Worm (Caenorhabditis elegans) whole organism, L4 larva: ENCODE measurements around the gene K05F1.14.

Experiments used
- F10B5.3 ChIP-seq: sonication (generic microtip); optimal IDR thresholded peaks from 2 replicates; lab custom pipeline; 2016; ENCODE audit warnings: mild to moderate bottlenecking, missing genetic modification characterization, missing compliant biosample characterization
- F37D6.2 ChIP-seq: sonication (generic microtip); optimal IDR thresholded peaks from 2 replicates; lab custom pipeline; 2016; ENCODE audit warnings: mild to moderate bottlenecking, missing genetic modification characterization, missing compliant biosample characterization
- F44E2.7 ChIP-seq: fragments of 200-800 bp; sonication (Bioruptor generic); IDR thresholded peaks from 2 replicates; pipeline ENCODE4 v2.1.2; 2022; ENCODE audit warnings: missing genetic modification characterization, missing compliant biosample characterization
- Y105C5A.15 ChIP-seq: fragments of 200-800 bp; sonication (Bioruptor generic); IDR thresholded peaks from 2 replicates; pipeline ENCODE4 v1.3.6; 2022; ENCODE audit warnings: missing genetic modification characterization, missing compliant biosample characterization
- Y5F2A.4 ChIP-seq: fragments of 200-800 bp; sonication (Bioruptor generic); optimal IDR thresholded peaks from 2 replicates; lab custom pipeline; 2018; ENCODE audit warnings: mild to moderate bottlenecking, missing genetic modification characterization, missing compliant biosample characterization
- ZK337.2 ChIP-seq: fragments of 200-800 bp; sonication (Bioruptor generic); IDR thresholded peaks from 2 replicates; pipeline ENCODE4 v1.3.6; 2022; ENCODE audit warnings: missing genetic modification reagents, missing genetic modification characterization, missing compliant biosample characterization
- ZK546.5 ChIP-seq, 2 experiments: sonication (generic microtip); optimal IDR thresholded peaks; 2 replicates each; lab custom pipeline; 2017; ENCODE audit warnings: missing biosample characterization in 2 of 2, missing genetic modification characterization in 2 of 2
- aha-1 ChIP-seq: fragments of 150-350 bp; peaks from one replicate; lab custom pipeline; 2014; ENCODE audit warnings: missing biosample characterization, missing genetic modification characterization
- aly-2 ChIP-seq: sonication (generic microtip); optimal IDR thresholded peaks from 2 replicates; lab custom pipeline; 2018; ENCODE audit warnings: missing biosample characterization, missing genetic modification characterization
- attf-4 ChIP-seq: sonication (generic microtip); optimal IDR thresholded peaks from 3 replicates; lab custom pipeline; 2017; ENCODE audit warnings: missing biosample characterization, missing genetic modification characterization
- ceh-32 ChIP-seq: sonication (generic microtip); optimal IDR thresholded peaks from 2 replicates; lab custom pipeline; 2016; ENCODE audit warnings: mild to moderate bottlenecking, missing genetic modification characterization, missing compliant biosample characterization; ENCODE audit not compliant: poor library complexity
- ceh-44 ChIP-seq: fragments of 200-800 bp; sonication (Bioruptor generic); IDR thresholded peaks from 2 replicates; pipeline ENCODE4 v1.3.6; 2022; ENCODE audit warnings: missing genetic modification reagents, missing genetic modification characterization, missing compliant biosample characterization
- ceh-62 ChIP-seq: sonication (generic microtip); optimal IDR thresholded peaks from 2 replicates; lab custom pipeline; 2017; ENCODE audit warnings: missing biosample characterization, missing genetic modification characterization
- ctbp-1 ChIP-seq: fragments of 200-800 bp; sonication (Bioruptor generic); IDR thresholded peaks from 2 replicates; pipeline ENCODE4 v1.3.6; 2022; ENCODE audit warnings: missing genetic modification reagents, missing genetic modification characterization, missing compliant biosample characterization
- daf-12 ChIP-seq: fragments of 150-350 bp; optimal IDR thresholded peaks from 2 replicates; lab custom pipeline; 2014; ENCODE audit warnings: missing biosample characterization, missing genetic modification reagents, missing genetic modification characterization
- daf-16 ChIP-seq, 3 experiments: sonication (generic microtip); optimal IDR thresholded peaks; 2 replicates each; lab custom pipeline; 2016 to 2017; ENCODE audit warnings: missing genetic modification characterization in 3 of 3, missing genetic modification reagents in 3 of 3, mild to moderate bottlenecking in 2 of 3, missing compliant biosample characterization in 2 of 3, missing biosample characterization in 1 of 3, moderate library complexity in 1 of 3
- daf-19 ChIP-seq: fragments of 200-800 bp; sonication (Bioruptor generic); conservative IDR thresholded peaks from 2 replicates; pipeline ENCODE4 v1.3.6; 2022; ENCODE audit warnings: missing genetic modification characterization, missing compliant biosample characterization
- daf-8 ChIP-seq: fragments of 200-800 bp; sonication (Bioruptor generic); IDR thresholded peaks from 2 replicates; pipeline ENCODE4 v1.3.6; 2022; ENCODE audit warnings: missing genetic modification characterization, missing compliant biosample characterization
- dmd-8 ChIP-seq: fragments of 200-800 bp; sonication (Bioruptor generic); IDR thresholded peaks from 2 replicates; pipeline ENCODE4 v1.3.6; 2022; ENCODE audit warnings: missing genetic modification characterization, missing compliant biosample characterization
- dve-1 ChIP-seq: sonication (generic microtip); optimal IDR thresholded peaks from 2 replicates; lab custom pipeline; 2017; ENCODE audit warnings: antibody characterized with exemption, mild to moderate bottlenecking, missing genetic modification characterization, missing compliant biosample characterization; ENCODE audit not compliant: insufficient read depth
- egl-43 ChIP-seq: fragments of 200-800 bp; sonication (Bioruptor generic); IDR thresholded peaks from 2 replicates; pipeline ENCODE4 v1.3.6; 2022; ENCODE audit warnings: missing genetic modification reagents, missing genetic modification characterization, missing compliant biosample characterization
- fkh-10 ChIP-seq: fragments of 150-350 bp; optimal IDR thresholded peaks from 2 replicates; lab custom pipeline; 2014; ENCODE audit warnings: missing biosample characterization, missing genetic modification reagents, missing genetic modification characterization
- lim-7 ChIP-seq: fragments of 200-800 bp; sonication (Bioruptor generic); IDR thresholded peaks from 2 replicates; pipeline ENCODE4 v1.3.6; 2022; ENCODE audit warnings: missing genetic modification characterization, missing compliant biosample characterization
- lin-1 ChIP-seq: fragments of 200-800 bp; sonication (Bioruptor generic); IDR thresholded peaks from 2 replicates; pipeline ENCODE4 v1.3.6; 2022; ENCODE audit warnings: missing genetic modification reagents, missing genetic modification characterization, missing compliant biosample characterization
- lin-29 ChIP-seq: fragments of 200-800 bp; sonication (Bioruptor generic); IDR thresholded peaks from 2 replicates; pipeline ENCODE4 v1.3.6; 2022; ENCODE audit warnings: missing genetic modification reagents, missing genetic modification characterization, missing compliant biosample characterization
- lin-38 ChIP-seq: fragments of 200-800 bp; sonication (Bioruptor generic); IDR thresholded peaks from 2 replicates; pipeline ENCODE4 v1.3.6; 2022; ENCODE audit warnings: missing genetic modification reagents, missing genetic modification characterization, missing compliant biosample characterization
- lin-39 ChIP-seq: fragments of 150-350 bp; optimal IDR thresholded peaks from 2 replicates; lab custom pipeline; 2014; ENCODE audit warnings: missing biosample characterization, missing genetic modification reagents, missing genetic modification characterization
- lir-3 ChIP-seq: sonication (generic microtip); optimal IDR thresholded peaks from 2 replicates; lab custom pipeline; 2016; ENCODE audit warnings: mild to moderate bottlenecking, missing genetic modification characterization, missing compliant biosample characterization
- madf-5 ChIP-seq, 2 experiments: fragments of 200-800 bp; sonication (Bioruptor generic); IDR thresholded peaks; 2 replicates each; pipeline ENCODE4 v1.3.6; 2022; ENCODE audit warnings: missing compliant biosample characterization in 2 of 2, missing genetic modification characterization in 2 of 2
- madf-9 ChIP-seq: fragments of 200-800 bp; sonication (Bioruptor generic); conservative IDR thresholded peaks from 2 replicates; pipeline ENCODE4 v1.3.6; 2022; ENCODE audit warnings: missing genetic modification reagents, missing genetic modification characterization, missing compliant biosample characterization
- mdt-29 ChIP-seq: fragments of 200-800 bp; sonication (Bioruptor generic); IDR thresholded peaks from 2 replicates; pipeline ENCODE4 v1.3.6; 2022; ENCODE audit warnings: missing genetic modification reagents, missing genetic modification characterization, missing compliant biosample characterization
- mxl-3 ChIP-seq: fragments of 200-800 bp; sonication (Bioruptor generic); optimal IDR thresholded peaks from 2 replicates; lab custom pipeline; 2018; ENCODE audit warnings: mild to moderate bottlenecking, missing genetic modification characterization, missing compliant biosample characterization
- nhr-10 ChIP-seq: fragments of 150-350 bp; optimal IDR thresholded peaks from 2 replicates; lab custom pipeline; 2014; ENCODE audit warnings: missing biosample characterization, missing genetic modification characterization
- nhr-102 ChIP-seq: sonication (generic microtip); optimal IDR thresholded peaks from 2 replicates; lab custom pipeline; 2016; ENCODE audit warnings: mild to moderate bottlenecking, missing genetic modification characterization, moderate library complexity, missing compliant biosample characterization
- nhr-111 ChIP-seq: fragments of 200-800 bp; sonication (Bioruptor generic); optimal IDR thresholded peaks from 2 replicates; lab custom pipeline; 2018; ENCODE audit warnings: mild to moderate bottlenecking, missing genetic modification characterization, missing compliant biosample characterization
- nhr-237 ChIP-seq: sonication (generic microtip); optimal IDR thresholded peaks from 2 replicates; lab custom pipeline; 2017; ENCODE audit warnings: missing biosample characterization, missing genetic modification characterization
- nhr-28 ChIP-seq: fragments of 150-350 bp; optimal IDR thresholded peaks from 2 replicates; lab custom pipeline; 2014; ENCODE audit warnings: missing biosample characterization, missing genetic modification characterization
- nhr-42 ChIP-seq: fragments of 200-800 bp; sonication (Bioruptor generic); IDR thresholded peaks from 2 replicates; pipeline ENCODE4 v1.3.6; 2022; ENCODE audit warnings: missing genetic modification characterization, missing compliant biosample characterization
- nhr-48 ChIP-seq: sonication (generic microtip); optimal IDR thresholded peaks from 2 replicates; lab custom pipeline; 2016; ENCODE audit warnings: mild to moderate bottlenecking, missing genetic modification characterization, missing compliant biosample characterization
- sdz-12 ChIP-seq: fragments of 200-800 bp; sonication (Bioruptor generic); optimal IDR thresholded peaks from 2 replicates; lab custom pipeline; 2018; ENCODE audit warnings: mild to moderate bottlenecking, missing genetic modification characterization, missing compliant biosample characterization
- skn-1 ChIP-seq: fragments of 150-350 bp; optimal IDR thresholded peaks from 2 replicates; lab custom pipeline; 2014; ENCODE audit warnings: missing biosample characterization, missing genetic modification characterization
- snpc-4 ChIP-seq: fragments of 150-350 bp; optimal IDR thresholded peaks from 2 replicates; lab custom pipeline; 2014; ENCODE audit warnings: missing biosample characterization, missing genetic modification characterization
- spr-3 ChIP-seq: fragments of 200-800 bp; sonication (Bioruptor generic); optimal IDR thresholded peaks from 2 replicates; lab custom pipeline; 2018; ENCODE audit warnings: mild to moderate bottlenecking, missing genetic modification characterization, missing compliant biosample characterization
- tra-1 ChIP-seq: fragments of 200-800 bp; sonication (Bioruptor generic); IDR thresholded peaks from 2 replicates; pipeline ENCODE4 v1.3.6; 2022; ENCODE audit warnings: missing genetic modification reagents, missing genetic modification characterization, missing compliant biosample characterization
- unc-39 ChIP-seq: sonication (generic microtip); optimal IDR thresholded peaks from 2 replicates; lab custom pipeline; 2017; ENCODE audit warnings: missing biosample characterization, missing genetic modification characterization
- unc-62 ChIP-seq, 3 experiments: fragments of 150-350 bp in 1 of 3; sonication (generic microtip); optimal IDR thresholded peaks in 2 of 3; peaks in 1 of 3; 1 replicate in 1 of 3; 2 replicates in 2 of 3; lab custom pipeline; 2014 to 2017; ENCODE audit warnings: missing biosample characterization in 3 of 3, missing genetic modification characterization in 3 of 3, missing genetic modification reagents in 3 of 3, missing genotype in 1 of 3
- zip-2 ChIP-seq: fragments of 150-350 bp; optimal IDR thresholded peaks from 2 replicates; lab custom pipeline; 2014; ENCODE audit warnings: missing biosample characterization, missing genetic modification characterization
- ztf-7 ChIP-seq: fragments of 150-350 bp; optimal IDR thresholded peaks from 2 replicates; lab custom pipeline; 2014; ENCODE audit warnings: missing biosample characterization, missing genetic modification characterization

The K05F1.14 gene

DNA sequence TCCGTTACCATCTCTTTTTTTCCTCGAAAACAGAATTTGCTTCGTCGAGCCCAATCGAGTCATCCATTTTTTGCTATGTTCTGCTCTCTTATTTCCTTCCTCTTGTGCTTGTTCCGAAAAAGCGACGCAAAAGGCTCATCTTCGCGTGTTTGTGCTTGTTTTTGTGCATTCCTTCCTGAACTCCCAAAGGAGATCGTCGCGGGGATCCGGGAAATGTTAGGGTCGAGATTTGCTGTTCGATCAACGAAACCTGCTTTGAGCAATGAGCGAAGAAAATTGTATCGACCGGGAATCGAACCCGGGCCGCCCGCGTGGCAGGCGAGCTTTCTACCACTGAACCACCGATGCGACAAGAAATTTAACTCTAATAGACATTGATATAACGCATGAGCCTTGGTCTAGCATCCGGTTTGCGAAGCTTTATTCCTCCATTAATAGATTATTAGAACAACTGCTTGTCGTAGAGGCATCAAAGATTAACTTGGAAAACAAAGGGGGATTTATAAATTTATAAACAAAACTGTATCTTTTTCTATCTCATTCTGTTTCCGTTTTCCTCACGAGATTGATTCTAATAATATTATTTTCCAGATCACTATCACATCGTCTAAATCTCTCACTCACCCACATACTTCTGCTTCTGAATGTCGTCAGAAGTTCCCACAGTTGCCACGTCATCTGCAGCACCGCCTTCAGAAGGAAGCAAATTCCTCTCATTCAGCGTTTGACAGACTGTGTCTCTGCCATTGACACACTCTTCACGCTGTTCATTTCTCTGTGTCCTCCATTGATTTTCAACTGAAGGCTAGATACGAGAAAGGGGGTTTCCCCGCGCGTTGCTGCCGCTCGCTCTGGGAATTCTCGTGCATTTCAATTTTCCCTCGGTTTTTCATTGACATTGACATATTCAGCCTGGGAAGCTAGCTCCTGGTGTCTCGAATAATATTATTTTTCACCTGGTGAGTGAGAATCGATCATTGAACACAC lies 10.2 kb downstream of the K05F1.14 start, which contains the start of gene K05F1.6 (continued):
- peak; percentile 56; the same call in 1 of the 2 replicates for TF ChIP-seq ZK337.2 (GFP tag; lab: Robert Waterston, UW)
- peak; percentile 80 for TF ChIP-seq lir-3
- TF ChIP-seq nhr-10 (tag; lab: Kevin White, UChicago): no peak
- peak; percentile 79 for TF ChIP-seq lin-38 (GFP tag; lab: Robert Waterston, UW)
- no peak; the same call in 1 of the 2 replicates for TF ChIP-seq egl-43 (GFP tag; lab: Robert Waterston, UW)
- TF ChIP-seq aly-2 (tag; lab: Kevin White, UChicago): no peak
- no peak for TF ChIP-seq daf-12 (tag; lab: Kevin White, UChicago)
- TF ChIP-seq nhr-48 (tag; lab: Kevin White, UChicago): peak; percentile 46
- TF ChIP-seq lin-29 (GFP tag; lab: Robert Waterston, UW): no peak
- TF ChIP-seq ctbp-1 (GFP tag; lab: Robert Waterston, UW): peak; percentile 66
- TF ChIP-seq daf-19 (GFP tag; lab: Robert Waterston, UW): no peak
- peak; percentile 82; the same call in 1 of the 2 replicates for TF ChIP-seq lin-1 (GFP tag; lab: Robert Waterston, UW)
- TF ChIP-seq nhr-42: peak; percentile 63; the same call in 1 of the 2 replicates
- no peak for TF ChIP-seq attf-4 (tag; lab: Kevin White, UChicago)
- TF ChIP-seq ceh-62 (tag; lab: Kevin White, UChicago): no peak
- TF ChIP-seq spr-3: peak; percentile 84
- peak; percentile 79 for TF ChIP-seq lim-7 (GFP tag; lab: Robert Waterston, UW)
- TF ChIP-seq lin-39 (tag; lab: Kevin White, UChicago): no peak
- peak; percentile 71 for TF ChIP-seq sdz-12 (GFP tag; lab: Kevin White, UChicago)
- TF ChIP-seq F44E2.7: 0 out of 2 replicates have a peak, but pooled peaks have one; percentile 56
- no peak for TF ChIP-seq nhr-237
- TF ChIP-seq dve-1 (tag; lab: Kevin White, UChicago): peak; percentile 69
- TF ChIP-seq ZK546.5 (tag; optimal IDR thresholded peaks at IDR 0.05; lab: Kevin White, UChicago): no peak
- TF ChIP-seq daf-8: no peak
- TF ChIP-seq F37D6.2: peak; percentile 31
- peak; percentile 39 for TF ChIP-seq nhr-111 (GFP tag; lab: Kevin White, UChicago)
- TF ChIP-seq ceh-44 (GFP tag; lab: Robert Waterston, UW): peak; percentile 100
- peak; percentile 83 for TF ChIP-seq Y5F2A.4 (GFP tag; lab: Kevin White, UChicago)
- no peak for TF ChIP-seq nhr-28 (tag; lab: Kevin White, UChicago)
- TF ChIP-seq ztf-7: no peak
- TF ChIP-seq mxl-3 (GFP tag; lab: Kevin White, UChicago): peak; percentile 57
- peak; percentile 42 for TF ChIP-seq zip-2 (tag; lab: Kevin White, UChicago)
- TF ChIP-seq madf-9 (GFP tag; lab: Robert Waterston, UW): peak; percentile 38; the same call in 1 of the 2 replicates
- no peak for TF ChIP-seq ceh-32 (tag; lab: Kevin White, UChicago)
- TF ChIP-seq Y105C5A.15 (GFP tag; lab: Robert Waterston, UW): 0 out of 2 replicates have a peak, but pooled peaks have one; percentile 38
- TF ChIP-seq nhr-102: peak; percentile 83
- TF ChIP-seq unc-39 (tag; lab: Kevin White, UChicago): no peak
- TF ChIP-seq dmd-8: peak; percentile 93
- 0 out of 4 replicates have a peak, but pooled peaks have one; percentile 38 to 52 for TF ChIP-seq madf-5 (GFP tag; IDR thresholded peaks at IDR 0.05; lab: Robert Waterston, UW)
- TF ChIP-seq fkh-10 (GFP tag; lab: Kevin White, UChicago): no peak
- peak; percentile 88 for TF ChIP-seq tra-1 (GFP tag; lab: Robert Waterston, UW)
- TF ChIP-seq aha-1 (tag; lab: Kevin White, UChicago): peak; percentile 96
- TF ChIP-seq skn-1 (tag; lab: Kevin White, UChicago): no peak
- TF ChIP-seq daf-16 (GFP tag; optimal IDR thresholded peaks at IDR 0.05; lab: Kevin White, UChicago): peak; percentile 75 to 88
- peak; percentile 50 for TF ChIP-seq daf-16 (tag; optimal IDR thresholded peaks at IDR 0.05; lab: Kevin White, UChicago)
- peak in 1 of 2 experiments; percentile 92 for TF ChIP-seq unc-62 (GFP tag; optimal IDR thresholded peaks at IDR 0.05 in 1 of 2; lab: Kevin White, UChicago)
- TF ChIP-seq unc-62 (tag; optimal IDR thresholded peaks at IDR 0.05; lab: Kevin White, UChicago): no peak
- no peak for TF ChIP-seq F10B5.3 (tag; lab: Kevin White, UChicago)
- TF ChIP-seq mdt-29 (GFP tag; lab: Robert Waterston, UW): peak; percentile 76
- TF ChIP-seq snpc-4 (tag; lab: Kevin White, UChicago): no peak
